Fruit fly (Drosophila melanogaster) whole organism, embryonic: ENCODE results near the gene CG12990.

Experiments
- Ada2b ChIP-seq: fragments of 200-800 bp; sonication (Bioruptor generic); IDR thresholded peaks from 2 replicates; pipeline ENCODE4 v1.3.6; 2022; ENCODE audit warnings: missing biosample characterization, missing genetic modification characterization
- Adf1 ChIP-seq: fragments of 200-800 bp; sonication (Bioruptor generic); IDR thresholded peaks from 2 replicates; pipeline ENCODE4 v1.3.6; 2022; ENCODE audit warnings: missing biosample characterization, missing genetic modification characterization
- Atf6 ChIP-seq: fragments of 200-800 bp; sonication (Bioruptor generic); IDR thresholded peaks from 2 replicates; pipeline ENCODE4 v1.3.6; 2022; ENCODE audit warnings: missing biosample characterization, missing genetic modification characterization
- CG10321 ChIP-seq: fragments of 200-800 bp; sonication (Bioruptor generic); IDR thresholded peaks from 2 replicates; pipeline ENCODE4 v1.3.6; 2022; ENCODE audit warnings: missing biosample characterization, missing genetic modification characterization
- CG10462 ChIP-seq: fragments of 200-800 bp; sonication (Bioruptor generic); optimal IDR thresholded peaks from 2 replicates; lab custom pipeline; 2016; ENCODE audit warnings: missing biosample characterization, missing genetic modification characterization
- CG12219 ChIP-seq: fragments of 200-800 bp; sonication (Bioruptor generic); optimal IDR thresholded peaks from 3 replicates; lab custom pipeline; 2018; ENCODE audit warnings: missing biosample characterization, mild to moderate bottlenecking, missing genetic modification characterization
- CG12299 ChIP-seq: fragments of 200-800 bp; sonication (Bioruptor generic); optimal IDR thresholded peaks from 2 replicates; lab custom pipeline; 2018; ENCODE audit warnings: missing biosample characterization, mild to moderate bottlenecking, missing genetic modification characterization
- CG1233 ChIP-seq: fragments of 200-800 bp; sonication (Bioruptor generic); optimal IDR thresholded peaks from 4 replicates; lab custom pipeline; 2018; ENCODE audit warnings: missing biosample characterization, mild to moderate bottlenecking, missing genetic modification characterization
- CG12659 ChIP-seq: fragments of 200-800 bp; sonication (Bioruptor generic); optimal IDR thresholded peaks from 3 replicates; lab custom pipeline; 2017; ENCODE audit warnings: mild to moderate bottlenecking, missing biosample characterization, missing genetic modification reagents, missing genetic modification characterization
- CG13287 ChIP-seq: fragments of 200-800 bp; sonication (Bioruptor generic); IDR thresholded peaks from 2 replicates; pipeline ENCODE4 v1.3.6; 2022; ENCODE audit warnings: missing biosample characterization, missing genetic modification characterization; ENCODE audit not compliant: partially characterized antibody
- CG13424 ChIP-seq: fragments of 200-800 bp; sonication (Bioruptor generic); optimal IDR thresholded peaks from 2 replicates; lab custom pipeline; 2019; ENCODE audit warnings: missing biosample characterization, mild to moderate bottlenecking, missing genetic modification characterization, moderate library complexity
- CG1602 ChIP-seq: fragments of 200-800 bp; sonication (Bioruptor generic); optimal IDR thresholded peaks from 3 replicates; lab custom pipeline; 2016; ENCODE audit warnings: missing biosample characterization, missing genetic modification characterization
- CG16815 ChIP-seq: fragments of 200-800 bp; sonication (Bioruptor generic); optimal IDR thresholded peaks from 3 replicates; lab custom pipeline; 2017; ENCODE audit warnings: missing biosample characterization, mild to moderate bottlenecking, missing genetic modification characterization
- CG17359 ChIP-seq: fragments of 200-800 bp; sonication (Bioruptor generic); optimal IDR thresholded peaks from 3 replicates; lab custom pipeline; 2018; ENCODE audit warnings: missing biosample characterization, mild to moderate bottlenecking, missing genetic modification characterization, moderate library complexity
- CG1832 ChIP-seq: fragments of 200-800 bp; sonication (Bioruptor generic); optimal IDR thresholded peaks from 2 replicates; lab custom pipeline; 2017; ENCODE audit warnings: missing biosample characterization, mild to moderate bottlenecking, missing genetic modification characterization, inconsistent platforms
- CG2129 ChIP-seq: fragments of 200-800 bp; sonication (Bioruptor generic); IDR thresholded peaks from 2 replicates; pipeline ENCODE4 v1.3.6; 2022; ENCODE audit warnings: missing biosample characterization, missing genetic modification characterization; ENCODE audit not compliant: partially characterized antibody
- CG30020 ChIP-seq: fragments of 200-800 bp; optimal IDR thresholded peaks from 2 replicates; lab custom pipeline; 2019; ENCODE audit warnings: missing biosample characterization, mild to moderate bottlenecking, missing genetic modification characterization, moderate library complexity
- CG32767 ChIP-seq: fragments of 200-800 bp; sonication (Bioruptor generic); IDR thresholded peaks from 2 replicates; pipeline ENCODE4 v1.3.6; 2022; ENCODE audit warnings: missing biosample characterization, missing genetic modification characterization
- CG33557 ChIP-seq: fragments of 200-800 bp; sonication (Bioruptor generic); optimal IDR thresholded peaks from 2 replicates; lab custom pipeline; 2019; ENCODE audit warnings: missing biosample characterization, mild to moderate bottlenecking, missing genetic modification characterization, moderate library complexity
- CG3838 ChIP-seq: fragments of 200-800 bp; sonication (Bioruptor generic); optimal IDR thresholded peaks from 3 replicates; lab custom pipeline; 2016; ENCODE audit warnings: missing biosample characterization, missing genetic modification characterization
- CG4854 ChIP-seq: fragments of 200-800 bp; sonication (Bioruptor generic); optimal IDR thresholded peaks from 2 replicates; lab custom pipeline; 2016; ENCODE audit warnings: missing biosample characterization, missing genetic modification characterization, inconsistent platforms
- CG5953 ChIP-seq: fragments of 200-800 bp; sonication (Bioruptor generic); IDR thresholded peaks from 2 replicates; pipeline ENCODE4 v1.3.6; 2022; ENCODE audit warnings: missing biosample characterization, missing genetic modification characterization
- CG6254 ChIP-seq: fragments of 200-800 bp; sonication (Bioruptor generic); optimal IDR thresholded peaks from 3 replicates; lab custom pipeline; 2017; ENCODE audit warnings: mild to moderate bottlenecking, missing biosample characterization, missing genetic modification reagents, missing genetic modification characterization
- CG8359 ChIP-seq: fragments of 200-800 bp; sonication (Bioruptor generic); optimal IDR thresholded peaks from 2 replicates; lab custom pipeline; 2017; ENCODE audit warnings: missing biosample characterization, mild to moderate bottlenecking, missing genetic modification characterization, borderline replicate concordance
- D ChIP-seq, 2 experiments: fragments of 200-800 bp in 1 of 2; fragments of >200 bp in 1 of 2; sonication (Bioruptor generic) in 1 of 2; optimal IDR thresholded peaks; 2 replicates in 1 of 2; 3 replicates in 1 of 2; lab custom pipeline; 2017; ENCODE audit warnings: mild to moderate bottlenecking in 1 of 2, missing biosample characterization in 1 of 2, missing genetic modification characterization in 1 of 2, missing genetic modification reagents in 1 of 2
- Elba2 ChIP-seq: fragments of 200-800 bp; sonication (Bioruptor generic); optimal IDR thresholded peaks from 3 replicates; lab custom pipeline; 2016; ENCODE audit warnings: missing biosample characterization, missing genetic modification characterization
- Ets65A ChIP-seq: fragments of 200-800 bp; sonication (Bioruptor generic); peaks from one replicate; lab custom pipeline; 2016; ENCODE audit warnings: missing biosample characterization, missing genetic modification characterization
- Ets97D ChIP-seq: fragments of 200-800 bp; sonication (Bioruptor generic); optimal IDR thresholded peaks from 3 replicates; lab custom pipeline; 2016; ENCODE audit warnings: missing biosample characterization, missing genetic modification characterization
- Hmr ChIP-seq: fragments of 200-800 bp; sonication (Bioruptor generic); optimal IDR thresholded peaks from 3 replicates; lab custom pipeline; 2017; ENCODE audit warnings: mild to moderate bottlenecking, missing biosample characterization, missing genetic modification reagents, missing genetic modification characterization
- Lhr ChIP-seq: fragments of 200-800 bp; sonication (Bioruptor generic); optimal IDR thresholded peaks from 3 replicates; lab custom pipeline; 2017; ENCODE audit warnings: mild to moderate bottlenecking, missing biosample characterization, missing genetic modification reagents, missing genetic modification characterization
- Meics ChIP-seq: fragments of 200-800 bp; sonication (Bioruptor generic); optimal IDR thresholded peaks from 2 replicates; lab custom pipeline; 2017; ENCODE audit warnings: missing biosample characterization, mild to moderate bottlenecking, missing genetic modification characterization
- Ptx1 ChIP-seq: fragments of 200-800 bp; sonication (Bioruptor generic); IDR thresholded peaks from 2 replicates; pipeline ENCODE4 v1.3.6; 2022; ENCODE audit warnings: missing biosample characterization, missing genetic modification characterization
- Rx ChIP-seq: fragments of 200-800 bp; sonication (Bioruptor generic); IDR thresholded peaks from 2 replicates; pipeline ENCODE4 v1.3.6; 2022; ENCODE audit warnings: missing biosample characterization, missing genetic modification characterization
- Sin3A ChIP-seq: fragments of >200 bp; optimal IDR thresholded peaks from 2 replicates; lab custom pipeline; 2018
- Sry-δ ChIP-seq: fragments of 200-800 bp; sonication (Bioruptor generic); optimal IDR thresholded peaks from 2 replicates; lab custom pipeline; 2016; ENCODE audit warnings: missing biosample characterization, missing genetic modification characterization
- amos ChIP-seq: fragments of 200-800 bp; sonication (Bioruptor generic); IDR thresholded peaks from 2 replicates; pipeline ENCODE4 v1.3.6; 2022; ENCODE audit warnings: missing biosample characterization, missing genetic modification characterization; ENCODE audit not compliant: partially characterized antibody
- ase ChIP-seq: fragments of 200-800 bp; sonication (Bioruptor generic); IDR thresholded peaks from 3 replicates; pipeline ENCODE4 v1.3.6; 2022; ENCODE audit warnings: missing biosample characterization, missing genetic modification characterization
- bigmax ChIP-seq: fragments of 200-800 bp; sonication (Bioruptor generic); optimal IDR thresholded peaks from 2 replicates; lab custom pipeline; 2018; ENCODE audit warnings: missing biosample characterization, mild to moderate bottlenecking, missing genetic modification characterization
- dmrt99B ChIP-seq: fragments of 200-800 bp; sonication (Bioruptor generic); optimal IDR thresholded peaks from 2 replicates; lab custom pipeline; 2018; ENCODE audit warnings: missing biosample characterization, mild to moderate bottlenecking, missing genetic modification characterization, moderate library complexity
- emc ChIP-seq: fragments of 200-800 bp; sonication (Bioruptor generic); optimal IDR thresholded peaks from 2 replicates; lab custom pipeline; 2016; ENCODE audit warnings: missing biosample characterization, missing genetic modification characterization
- eyg ChIP-seq: fragments of 200-800 bp; sonication (Bioruptor generic); optimal IDR thresholded peaks from 3 replicates; lab custom pipeline; 2016; ENCODE audit warnings: missing biosample characterization, missing genetic modification characterization
- jigr1 ChIP-seq: fragments of 200-800 bp; sonication (Bioruptor generic); IDR thresholded peaks from 3 replicates; pipeline ENCODE4 v1.3.6; 2022; ENCODE audit warnings: missing biosample characterization, missing genetic modification characterization
- kni ChIP-seq: fragments of 200-800 bp; sonication (Bioruptor generic); optimal IDR thresholded peaks from 3 replicates; lab custom pipeline; 2017; ENCODE audit warnings: mild to moderate bottlenecking, missing biosample characterization, missing genetic modification reagents, missing genetic modification characterization
- nerfin-2 ChIP-seq: fragments of 200-800 bp; sonication (Bioruptor generic); IDR thresholded peaks from 2 replicates; pipeline ENCODE4 v1.3.6; 2022; ENCODE audit warnings: missing biosample characterization, missing genetic modification characterization; ENCODE audit not compliant: partially characterized antibody
- pita ChIP-seq: fragments of 200-800 bp; sonication (Bioruptor generic); optimal IDR thresholded peaks from 2 replicates; lab custom pipeline; 2017; ENCODE audit warnings: missing biosample characterization, mild to moderate bottlenecking, missing genetic modification characterization
- run ChIP-seq: fragments of 200-800 bp; sonication (Bioruptor generic); optimal IDR thresholded peaks from 3 replicates; lab custom pipeline; 2018; ENCODE audit warnings: missing biosample characterization, mild to moderate bottlenecking, missing genetic modification characterization
- seq ChIP-seq: fragments of 200-800 bp; sonication (Bioruptor generic); IDR thresholded peaks from 2 replicates; pipeline ENCODE4 v1.3.6; 2022; ENCODE audit warnings: missing biosample characterization, missing genetic modification characterization
- stwl ChIP-seq: fragments of 200-800 bp; sonication (Bioruptor generic); optimal IDR thresholded peaks from 3 replicates; lab custom pipeline; 2018; ENCODE audit warnings: missing biosample characterization, mild to moderate bottlenecking, missing genetic modification characterization, moderate library complexity
- wek ChIP-seq: fragments of 200-800 bp; sonication (Bioruptor generic); optimal IDR thresholded peaks from 3 replicates; lab custom pipeline; 2018; ENCODE audit warnings: missing biosample characterization, mild to moderate bottlenecking, missing genetic modification characterization, moderate library complexity

CG12990 gene

DNA sequence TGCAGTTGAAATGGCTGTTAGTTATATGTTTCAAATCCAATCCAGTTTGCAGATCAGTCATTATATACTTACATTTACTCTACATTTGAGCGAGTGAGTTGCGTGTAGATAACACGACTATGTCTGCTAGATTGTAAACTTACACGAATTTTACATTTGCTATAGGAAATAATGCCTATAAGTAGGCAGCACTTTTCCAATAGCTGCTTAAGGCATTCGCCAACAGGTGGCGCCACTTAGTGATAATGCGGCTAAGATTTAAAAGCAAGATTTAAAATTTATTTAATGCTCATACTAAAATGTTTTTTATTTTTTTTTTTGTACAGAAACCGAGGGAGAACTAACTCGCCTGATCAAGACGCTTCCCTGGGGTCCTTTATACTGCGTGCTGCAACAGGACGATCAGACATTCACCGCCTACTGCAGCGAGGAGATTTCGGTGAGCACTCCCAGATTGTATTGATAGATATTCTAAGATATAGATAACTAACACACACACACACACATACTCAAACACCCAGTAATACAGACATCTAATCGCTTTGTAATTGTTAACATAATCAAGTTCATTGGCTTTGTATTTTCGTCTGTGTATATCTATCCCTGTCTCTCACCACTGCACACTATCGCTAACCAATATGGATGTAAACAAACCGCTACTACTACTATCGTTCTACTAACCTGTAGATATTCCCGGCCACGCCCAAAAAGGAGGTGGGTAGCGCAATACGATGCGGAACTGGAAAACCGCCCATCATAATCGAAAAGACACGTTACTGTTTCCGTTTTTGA lies 48.8 kb upstream of the CG12990 start (continued):
- TF ChIP-seq Rx (GFP tag; lab: Robert Waterston, UW) (no peak), Sin3A (lab: Kevin White, UChicago) (no peak), Ada2b (no peak), jigr1 (GFP tag; lab: Robert Waterston, UW) (no peak), CG33557 (GFP tag; lab: Kevin White, UChicago) (no peak), kni (GFP tag; lab: Kevin White, UChicago) (no peak), Hmr (GFP tag; lab: Kevin White, UChicago) (no peak), CG3838 (GFP tag; lab: Kevin White, UChicago) (no peak), CG17359 (tag; lab: Kevin White, UChicago) (no peak), CG32767 (GFP tag; lab: Robert Waterston, UW) (no peak), CG4854 (GFP tag; lab: Kevin White, UChicago) (no peak), CG13424 (no peak), CG16815 (GFP tag; lab: Kevin White, UChicago) (no peak), Ets65A (peak; percentile 93), CG5953 (GFP tag; lab: Robert Waterston, UW) (no peak), Atf6 (GFP tag; lab: Robert Waterston, UW) (no peak), run (tag; lab: Kevin White, UChicago) (no peak), Adf1 (GFP tag; lab: Robert Waterston, UW) (no peak), seq (GFP tag; lab: Robert Waterston, UW) (no peak), CG1832 (GFP tag; lab: Kevin White, UChicago) (no peak), pita (GFP tag; lab: Kevin White, UChicago) (peak; percentile 21), amos (peak; percentile 77), dmrt99B (tag; lab: Kevin White, UChicago) (no peak), ase (GFP tag; lab: Robert Waterston, UW) (no peak), Ets97D (no peak), CG6254 (GFP tag; lab: Kevin White, UChicago) (no peak), CG12659 (GFP tag; lab: Kevin White, UChicago) (peak; percentile 7), CG8359 (GFP tag; lab: Kevin White, UChicago) (no peak), Meics (no peak), CG2129 (no peak), CG30020 (tag; lab: Kevin White, UChicago) (no peak), CG1602 (GFP tag; lab: Kevin White, UChicago) (no peak), eyg (GFP tag; lab: Kevin White, UChicago) (no peak), CG10462 (no peak), CG10321 (GFP tag; lab: Robert Waterston, UW) (0 out of 2 replicates have a peak, but pooled peaks have one; percentile 17), CG12219 (no peak), Ptx1 (GFP tag; lab: Robert Waterston, UW) (0 out of 2 replicates have a peak, but pooled peaks have one; percentile 18), D (optimal IDR thresholded peaks at IDR 0.05; lab: Kevin White, UChicago) (no peak), D (GFP tag; optimal IDR thresholded peaks at IDR 0.05; lab: Kevin White, UChicago) (no peak), Sry-δ (GFP tag; lab: Kevin White, UChicago) (no peak), bigmax (GFP tag; lab: Kevin White, UChicago) (no peak), Lhr (GFP tag; lab: Kevin White, UChicago) (peak; percentile 10), CG1233 (no peak), stwl (peak; percentile 29), emc (GFP tag; lab: Kevin White, UChicago) (no peak), wek (no peak), Elba2 (GFP tag; lab: Kevin White, UChicago) (no peak), CG13287 (GFP tag; lab: Robert Waterston, UW) (peak; percentile 43; the same call in 1 of the 2 replicates), nerfin-2 (GFP tag; lab: Robert Waterston, UW) (no peak), CG12299 (tag; lab: Kevin White, UChicago) (no peak)
